Fruit fly (Drosophila melanogaster) whole organism, embryonic: ENCODE data around the gene RpS25.

Source experiments
- CG12236 ChIP-seq: fragments of 200-800 bp; sonication (Bioruptor generic); optimal IDR thresholded peaks from 2 replicates; lab custom pipeline; 2016; ENCODE audit warnings: missing biosample characterization, missing genetic modification characterization
- CG18262 ChIP-seq: fragments of 200-800 bp; optimal IDR thresholded peaks from 3 replicates; lab custom pipeline; 2019; ENCODE audit warnings: missing biosample characterization, mild to moderate bottlenecking, missing genetic modification characterization, moderate library complexity
- CG6689 ChIP-seq: fragments of 200-800 bp; sonication (Bioruptor generic); IDR thresholded peaks from 2 replicates; pipeline ENCODE4 v1.3.6; 2022; ENCODE audit warnings: missing biosample characterization, missing genetic modification characterization
- az2 ChIP-seq: fragments of 200-800 bp; sonication (Bioruptor generic); optimal IDR thresholded peaks from 3 replicates; lab custom pipeline; 2016; ENCODE audit warnings: missing biosample characterization, missing genetic modification characterization
- grn ChIP-seq: fragments of 200-800 bp; sonication (Bioruptor generic); optimal IDR thresholded peaks from 3 replicates; lab custom pipeline; 2017; ENCODE audit warnings: missing biosample characterization, missing genetic modification characterization
- rib ChIP-seq: fragments of 200-800 bp; sonication (Bioruptor generic); IDR thresholded peaks from 2 replicates; pipeline ENCODE4 v1.3.6; 2022; ENCODE audit warnings: missing biosample characterization, missing genetic modification characterization
- sisA ChIP-seq: fragments of 200-800 bp; sonication (Bioruptor generic); IDR thresholded peaks from 2 replicates; pipeline ENCODE4 v1.3.6; 2022; ENCODE audit warnings: missing biosample characterization, missing genetic modification characterization

DNA sequence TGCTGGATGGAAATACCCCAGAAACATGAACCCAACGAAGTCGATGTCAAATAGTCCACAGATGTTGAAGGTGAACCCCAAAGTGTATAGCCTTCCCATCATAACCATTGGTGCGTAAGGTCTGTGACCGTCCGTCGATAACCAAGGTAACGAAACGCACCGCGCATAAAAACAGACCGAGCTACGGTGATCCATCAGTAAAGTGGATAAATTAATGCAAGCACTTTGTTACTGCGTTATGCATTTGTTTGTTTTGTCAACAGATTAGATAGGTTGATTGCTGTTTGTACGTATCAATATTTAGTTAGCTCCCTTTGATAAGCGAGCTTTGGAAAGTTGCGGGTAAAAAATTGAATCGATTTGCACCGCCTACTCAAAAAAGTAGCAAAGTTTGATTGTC, 37.8 kb downstream of the RpS25 start:
- no peak for TF ChIP-seq sisA (GFP tag; lab: Robert Waterston, UW)
- TF ChIP-seq CG12236, result no peak
- TF ChIP-seq CG18262, result no peak
- TF ChIP-seq grn (GFP tag; lab: Kevin White, UChicago), result no peak
- TF ChIP-seq az2 (GFP tag; lab: Kevin White, UChicago), result no peak
- no peak for TF ChIP-seq rib (GFP tag; lab: Robert Waterston, UW)
- no peak for TF ChIP-seq CG6689 (GFP tag; lab: Robert Waterston, UW)
